Fruit fly (Drosophila melanogaster) whole organism, wandering third instar larva: ENCODE results near the gene barc.

Source experiments
- Abd-B ChIP-seq: fragments of >200 bp; optimal IDR thresholded peaks from 2 replicates; lab custom pipeline; 2017; ENCODE audit warnings: missing biosample characterization, missing genetic modification characterization
- Dfd ChIP-seq: fragments of >200 bp; optimal IDR thresholded peaks from 2 replicates; lab custom pipeline; 2017; ENCODE audit warnings: missing biosample characterization, missing genetic modification characterization
- Hnf4 ChIP-seq: fragments of 200-800 bp; sonication (Bioruptor generic); optimal IDR thresholded peaks from 2 replicates; lab custom pipeline; 2016; ENCODE audit warnings: missing biosample characterization, mild to moderate bottlenecking, missing genetic modification characterization
- br ChIP-seq: fragments of 200-800 bp; sonication (Bioruptor generic); optimal IDR thresholded peaks from 2 replicates; lab custom pipeline; 2016; ENCODE audit warnings: missing biosample characterization, missing genetic modification characterization
- dmrt93B ChIP-seq: fragments of 200-800 bp; sonication (Bioruptor generic); optimal IDR thresholded peaks from 2 replicates; lab custom pipeline; 2018; ENCODE audit warnings: missing biosample characterization, mild to moderate bottlenecking, missing genetic modification characterization
- fru ChIP-seq: fragments of 200-800 bp; sonication (Bioruptor generic); optimal IDR thresholded peaks from 3 replicates; lab custom pipeline; 2016; ENCODE audit warnings: missing biosample characterization, mild to moderate bottlenecking, missing genetic modification characterization
- h ChIP-seq: fragments of 200-800 bp; sonication (Bioruptor generic); optimal IDR thresholded peaks from 3 replicates; lab custom pipeline; 2016; ENCODE audit warnings: missing biosample characterization, mild to moderate bottlenecking, missing genetic modification characterization
- pan ChIP-seq: fragments of >200 bp; optimal IDR thresholded peaks from 2 replicates; lab custom pipeline; 2017
- usp ChIP-seq: fragments of >200 bp; optimal IDR thresholded peaks from 2 replicates; lab custom pipeline; 2017; ENCODE audit warnings: missing biosample characterization, missing genetic modification characterization

dm6 chr3L:21390431-21390830 lies 42.5 kb downstream of the barc start:
- TF ChIP-seq h (GFP tag; lab: Kevin White, UChicago) (no peak), Dfd (GFP tag; lab: Kevin White, UChicago) (no peak), usp (GFP tag; lab: Kevin White, UChicago) (no peak), dmrt93B (GFP tag; lab: Kevin White, UChicago) (no peak), pan (lab: Kevin White, UChicago) (no peak), br (no peak), Abd-B (no peak), fru (GFP tag; lab: Kevin White, UChicago) (no peak), Hnf4 (GFP tag; lab: Kevin White, UChicago) (no peak)
